Worm (Caenorhabditis elegans) whole organism, L1 larva: Measurements from ENCODE around the gene F47F2.3.

Experiments used
- C04F5.9 ChIP-seq: sonication (generic microtip); optimal IDR thresholded peaks from 2 replicates; lab custom pipeline; 2016; ENCODE audit warnings: missing genetic modification characterization, missing compliant biosample characterization
- F16B12.6 ChIP-seq: fragments of 150-350 bp; optimal IDR thresholded peaks from 2 replicates; lab custom pipeline; 2014; ENCODE audit warnings: missing biosample characterization, missing genetic modification characterization
- Y116A8C.19 ChIP-seq: sonication (generic microtip); optimal IDR thresholded peaks from 2 replicates; lab custom pipeline; 2016; ENCODE audit warnings: missing compliant biosample characterization, missing genetic modification characterization, borderline replicate concordance
- ceh-63 ChIP-seq: fragments of 200-800 bp; sonication (Bioruptor generic); optimal IDR thresholded peaks from 2 replicates; lab custom pipeline; 2018; ENCODE audit warnings: mild to moderate bottlenecking, missing genetic modification characterization, missing compliant biosample characterization
- ceh-8 ChIP-seq: fragments of 200-800 bp; sonication (Bioruptor generic); optimal IDR thresholded peaks from 2 replicates; lab custom pipeline; 2018; ENCODE audit warnings: mild to moderate bottlenecking, missing genetic modification characterization, moderate library complexity, missing compliant biosample characterization
- ceh-88 ChIP-seq: fragments of 200-800 bp; sonication (Bioruptor generic); IDR thresholded peaks from 2 replicates; pipeline ENCODE4 v1.3.6; 2022; ENCODE audit warnings: missing genetic modification characterization, missing compliant biosample characterization
- ceh-90 ChIP-seq: sonication (generic microtip); optimal IDR thresholded peaks from 2 replicates; lab custom pipeline; 2016; ENCODE audit warnings: missing genetic modification characterization, missing compliant biosample characterization
- dpl-1 ChIP-seq, 3 experiments: fragments of 150-350 bp in 2 of 3; sonication (generic microtip) in 1 of 3; optimal IDR thresholded peaks; 2 replicates each; lab custom pipeline; 2014 to 2017; ENCODE audit warnings: missing biosample characterization in 3 of 3, missing genetic modification characterization in 3 of 3, missing genetic modification reagents in 3 of 3
- dsc-1 ChIP-seq: sonication (generic microtip); optimal IDR thresholded peaks from 2 replicates; lab custom pipeline; 2016; ENCODE audit warnings: mild to moderate bottlenecking, missing genetic modification characterization, missing compliant biosample characterization
- efl-1 ChIP-seq, 4 experiments: fragments of 150-350 bp; optimal IDR thresholded peaks in 3 of 4; peaks in 1 of 4; 1 replicate in 1 of 4; 2 replicates in 3 of 4; lab custom pipeline; 2014; ENCODE audit warnings: missing biosample characterization in 2 of 4, missing genetic modification characterization in 2 of 4, missing genetic modification reagents in 2 of 4
- ets-5 ChIP-seq: fragments of 200-800 bp; sonication (Bioruptor generic); IDR thresholded peaks from 2 replicates; pipeline ENCODE4 v1.3.6; 2022; ENCODE audit warnings: missing genetic modification characterization, missing compliant biosample characterization
- fkh-8 ChIP-seq: sonication (generic microtip); optimal IDR thresholded peaks from 2 replicates; lab custom pipeline; 2016; ENCODE audit warnings: mild to moderate bottlenecking, missing genetic modification characterization, missing compliant biosample characterization
- grh-1 ChIP-seq: fragments of 200-800 bp; sonication (Bioruptor generic); IDR thresholded peaks from 2 replicates; pipeline ENCODE4 v1.3.6; 2022; ENCODE audit warnings: missing genetic modification reagents, missing genetic modification characterization, missing compliant biosample characterization
- isw-1 ChIP-seq: fragments of 200-800 bp; sonication (Bioruptor generic); IDR thresholded peaks from 2 replicates; pipeline ENCODE4 v1.3.6; 2022; ENCODE audit warnings: missing genetic modification characterization, missing compliant biosample characterization
- jun-1 ChIP-seq: fragments of 150-350 bp; optimal IDR thresholded peaks from 2 replicates; lab custom pipeline; 2014; ENCODE audit warnings: missing biosample characterization, missing genetic modification reagents, missing genetic modification characterization
- lin-14 ChIP-seq: fragments of 200-800 bp; sonication (Bioruptor generic); optimal IDR thresholded peaks from 2 replicates; lab custom pipeline; 2018; ENCODE audit warnings: mild to moderate bottlenecking, missing genetic modification characterization, moderate library complexity, missing compliant biosample characterization
- lin-15B ChIP-seq: fragments of 150-350 bp; sonication (generic microtip); optimal IDR thresholded peaks from 3 replicates; lab custom pipeline; 2014; ENCODE audit warnings: missing biosample characterization, missing genetic modification characterization
- lin-35 ChIP-seq, 2 experiments: fragments of 150-350 bp; optimal IDR thresholded peaks; 2 replicates each; lab custom pipeline; 2014; ENCODE audit warnings: missing biosample characterization in 2 of 2, missing genetic modification characterization in 2 of 2, missing genetic modification reagents in 2 of 2
- mep-1 ChIP-seq: fragments of 150-350 bp; optimal IDR thresholded peaks from 2 replicates; lab custom pipeline; 2014; ENCODE audit warnings: missing biosample characterization, missing genetic modification characterization
- nhr-20 ChIP-seq: sonication (generic microtip); optimal IDR thresholded peaks from 2 replicates; lab custom pipeline; 2016; ENCODE audit warnings: mild to moderate bottlenecking, missing genetic modification characterization, missing compliant biosample characterization
- nhr-28 ChIP-seq: fragments of 150-350 bp; optimal IDR thresholded peaks from 2 replicates; lab custom pipeline; 2014; ENCODE audit warnings: missing biosample characterization, missing genetic modification characterization
- nhr-76 ChIP-seq: sonication (generic microtip); optimal IDR thresholded peaks from 2 replicates; lab custom pipeline; 2017; ENCODE audit warnings: missing biosample characterization, missing genetic modification characterization
- nhr-77 ChIP-seq: fragments of 150-350 bp; optimal IDR thresholded peaks from 2 replicates; lab custom pipeline; 2014; ENCODE audit warnings: missing biosample characterization, missing genetic modification characterization
- nhr-84 ChIP-seq: sonication (generic microtip); optimal IDR thresholded peaks from 2 replicates; lab custom pipeline; 2017; ENCODE audit warnings: missing biosample characterization, missing genetic modification characterization
- nhr-90 ChIP-seq: sonication (generic microtip); optimal IDR thresholded peaks from 2 replicates; lab custom pipeline; 2016; ENCODE audit warnings: mild to moderate bottlenecking, missing genetic modification characterization, missing compliant biosample characterization; ENCODE audit not compliant: poor library complexity
- pag-3 ChIP-seq: sonication (generic microtip); optimal IDR thresholded peaks from 2 replicates; lab custom pipeline; 2017; ENCODE audit warnings: missing genetic modification characterization, mild to moderate bottlenecking, missing compliant biosample characterization, antibody characterized with exemption, borderline replicate concordance; ENCODE audit not compliant: insufficient read depth
- rnt-1 ChIP-seq: sonication (generic microtip); optimal IDR thresholded peaks from 2 replicates; lab custom pipeline; 2016; ENCODE audit warnings: mild to moderate bottlenecking, missing genetic modification characterization, moderate library complexity, missing compliant biosample characterization
- sup-37 ChIP-seq: fragments of 200-800 bp; sonication (Bioruptor generic); optimal IDR thresholded peaks from 2 replicates; lab custom pipeline; 2018; ENCODE audit warnings: mild to moderate bottlenecking, missing genetic modification characterization, missing compliant biosample characterization
- swsn-7 ChIP-seq: sonication (generic microtip); optimal IDR thresholded peaks from 2 replicates; lab custom pipeline; 2016; ENCODE audit warnings: missing genetic modification characterization, missing compliant biosample characterization
- tlp-1 ChIP-seq: fragments of 150-350 bp; optimal IDR thresholded peaks from 2 replicates; lab custom pipeline; 2014; ENCODE audit warnings: missing biosample characterization, missing genetic modification characterization
- unc-130 ChIP-seq: fragments of 150-350 bp; optimal IDR thresholded peaks from 2 replicates; lab custom pipeline; 2017; ENCODE audit warnings: missing biosample characterization, missing genetic modification characterization, inconsistent platforms
- unc-30 ChIP-seq: sonication (generic microtip); optimal IDR thresholded peaks from 2 replicates; lab custom pipeline; 2017; ENCODE audit warnings: missing biosample characterization, missing genetic modification characterization
- unc-62 ChIP-seq: fragments of 150-350 bp; optimal IDR thresholded peaks from 2 replicates; lab custom pipeline; 2014; ENCODE audit warnings: missing biosample characterization, missing genetic modification reagents, missing genetic modification characterization
- unc-86 ChIP-seq: sonication (generic microtip); optimal IDR thresholded peaks from 2 replicates; lab custom pipeline; 2016; ENCODE audit warnings: missing genetic modification characterization, missing compliant biosample characterization
- vab-15 ChIP-seq: sonication (generic microtip); optimal IDR thresholded peaks from 2 replicates; lab custom pipeline; 2017; ENCODE audit warnings: missing genotype, mild to moderate bottlenecking, missing genetic modification characterization, missing compliant biosample characterization
- zip-4 ChIP-seq: fragments of 200-800 bp; sonication (Bioruptor generic); optimal IDR thresholded peaks from 2 replicates; lab custom pipeline; 2018; ENCODE audit warnings: mild to moderate bottlenecking, missing genetic modification characterization, moderate library complexity, missing compliant biosample characterization
- ztf-4 ChIP-seq: fragments of 150-350 bp; optimal IDR thresholded peaks from 2 replicates; lab custom pipeline; 2014; ENCODE audit warnings: missing biosample characterization, missing genetic modification characterization

The F47F2.3 gene

DNA sequence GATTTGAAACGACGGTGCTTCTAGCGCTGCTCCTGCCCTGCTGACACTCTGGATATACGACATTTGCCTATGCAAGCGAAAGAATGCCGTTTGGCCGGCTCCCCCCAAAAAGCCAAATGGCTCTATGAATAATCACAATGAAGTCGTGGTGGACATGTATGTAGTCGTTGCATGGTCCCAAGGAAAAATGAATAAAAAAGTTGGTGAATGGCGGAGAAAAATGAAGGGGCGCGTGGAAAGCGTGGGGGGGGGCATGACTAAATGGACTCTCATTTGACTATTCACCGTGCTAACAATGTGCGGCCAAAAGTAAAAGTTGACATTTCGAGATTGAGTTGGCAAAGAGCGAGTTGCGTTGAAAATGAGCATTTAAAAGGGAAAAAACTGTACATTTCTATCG lies 36.0 kb downstream of the F47F2.3 start:
- TF ChIP-seq tlp-1 (tag; lab: Kevin White, UChicago) = no peak
- TF ChIP-seq vab-15 (tag; lab: Kevin White, UChicago) = no peak
- no peak for TF ChIP-seq unc-86 (tag; lab: Kevin White, UChicago)
- no peak for TF ChIP-seq mep-1 (tag; lab: Kevin White, UChicago)
- no peak for TF ChIP-seq nhr-77
- no peak for TF ChIP-seq C04F5.9 (tag; lab: Kevin White, UChicago)
- TF ChIP-seq dpl-1 (GFP tag; optimal IDR thresholded peaks at IDR 0.05; lab: Kevin White, UChicago) = no peak
- TF ChIP-seq nhr-76 = no peak
- TF ChIP-seq fkh-8 (tag; lab: Kevin White, UChicago) = no peak
- TF ChIP-seq isw-1 (GFP tag; lab: Robert Waterston, UW) = no peak
- TF ChIP-seq nhr-20 (tag; lab: Kevin White, UChicago) = no peak

DNA sequence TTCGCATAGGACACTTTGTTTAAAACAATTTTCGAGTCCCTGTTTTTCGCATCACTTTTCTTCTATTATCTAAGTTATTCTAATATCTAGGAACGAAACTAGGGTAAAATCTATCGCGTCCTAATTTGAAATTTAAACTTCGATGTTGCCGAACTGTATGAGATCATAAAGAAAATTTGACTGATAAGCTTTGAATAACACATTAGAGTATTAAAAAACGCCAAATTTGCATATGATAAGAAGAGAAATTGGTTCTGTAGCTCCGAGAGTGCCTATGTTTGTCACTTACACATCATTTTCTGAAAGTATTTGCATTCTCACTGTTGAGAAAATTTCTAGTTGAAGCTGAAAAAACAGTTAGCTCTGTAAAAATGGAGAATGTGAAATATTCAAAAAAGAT lies 37.1 kb downstream of the F47F2.3 start:
- no peak for TF ChIP-seq lin-14
- no peak for TF ChIP-seq Y116A8C.19 (tag; lab: Kevin White, UChicago)
- TF ChIP-seq dpl-1 (GFP tag; optimal IDR thresholded peaks at IDR 0.05; lab: Kevin White, UChicago) = no peak
- TF ChIP-seq jun-1 = no peak
- no peak for TF ChIP-seq nhr-84 (tag; lab: Kevin White, UChicago)
- TF ChIP-seq ceh-63 (GFP tag; lab: Kevin White, UChicago) = no peak
- no peak for TF ChIP-seq unc-30 (tag; lab: Kevin White, UChicago)
- TF ChIP-seq ztf-4 (tag; lab: Kevin White, UChicago) = no peak
- TF ChIP-seq sup-37 (GFP tag; lab: Kevin White, UChicago) = no peak
- no peak for TF ChIP-seq ets-5 (GFP tag; lab: Robert Waterston, UW)
- TF ChIP-seq nhr-90 (tag; lab: Kevin White, UChicago) = no peak
- no peak for TF ChIP-seq rnt-1 (tag; lab: Kevin White, UChicago)
- TF ChIP-seq lin-35 (GFP tag; optimal IDR thresholded peaks at IDR 0.05; lab: Kevin White, UChicago) = no peak
- TF ChIP-seq swsn-7 (tag; lab: Kevin White, UChicago) = no peak
- no peak for TF ChIP-seq nhr-28 (tag; lab: Kevin White, UChicago)
- no peak for TF ChIP-seq zip-4 (GFP tag; lab: Kevin White, UChicago)
- no peak for TF ChIP-seq ceh-90
- TF ChIP-seq ceh-8 = no peak
- no peak for TF ChIP-seq unc-62 (GFP tag; lab: Kevin White, UChicago)
- no peak for TF ChIP-seq dsc-1

DNA sequence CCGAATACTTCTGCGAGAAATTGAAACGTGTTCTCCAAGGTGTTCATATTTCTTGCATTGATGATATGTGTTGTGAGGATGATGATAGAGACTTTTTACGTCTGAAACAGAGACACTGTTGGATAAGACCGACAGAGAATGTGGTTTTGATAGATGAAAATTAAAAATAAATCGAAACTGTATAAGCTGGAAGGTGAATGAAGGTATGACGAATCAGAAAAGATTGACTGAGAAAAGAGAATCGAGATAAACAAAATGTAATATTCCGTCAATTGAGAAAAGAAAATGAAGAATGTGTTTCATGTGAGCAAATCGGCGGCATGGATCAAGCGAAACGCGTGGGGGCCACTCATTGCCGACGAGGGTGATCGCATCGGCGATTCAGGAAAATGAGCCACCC lies 37.8 kb downstream of the F47F2.3 start, which contains the start of gene ceh-18:
TSS of gene ceh-18 (minus strand) at position 101 of the 400 bp plus-strand sequence.
- TF ChIP-seq efl-1 (optimal IDR thresholded peaks at IDR 0.05; lab: Kevin White, UChicago) = no peak
- TF ChIP-seq efl-1 (GFP tag; optimal IDR thresholded peaks at IDR 0.05 in 1 of 2; lab: Kevin White, UChicago) = peak in 1 of 2 experiments; percentile 38
- no peak for TF ChIP-seq lin-15B
- TF ChIP-seq vab-15 (tag; lab: Kevin White, UChicago) = no peak
- TF ChIP-seq, all 84 proteins: peak for 1

DNA sequence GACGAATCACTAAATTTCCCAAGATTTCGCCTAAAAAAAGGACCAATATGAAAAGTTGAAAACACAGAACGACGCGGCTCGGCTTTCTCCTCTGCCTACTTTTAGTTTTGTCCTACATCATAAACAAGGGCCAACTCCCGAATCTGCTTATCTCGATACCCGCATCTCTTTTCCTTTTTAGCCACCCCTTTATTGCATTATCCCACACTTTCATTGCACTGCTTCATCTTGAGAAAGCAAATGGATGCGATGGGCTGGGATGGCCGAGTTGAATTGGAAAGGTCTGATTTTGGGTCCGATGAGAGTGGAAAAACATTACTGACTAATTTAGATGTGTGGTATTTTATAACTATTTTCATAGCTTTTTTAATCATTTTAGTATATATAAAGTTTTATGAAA lies 39.8 kb downstream of the F47F2.3 start:
- no peak for TF ChIP-seq pag-3 (tag; lab: Kevin White, UChicago)
- TF ChIP-seq efl-1 (optimal IDR thresholded peaks at IDR 0.05; lab: Kevin White, UChicago) = no peak
- peak in 1 of 2 experiments; percentile 17 for TF ChIP-seq efl-1 (GFP tag; optimal IDR thresholded peaks at IDR 0.05 in 1 of 2; lab: Kevin White, UChicago)
- no peak for TF ChIP-seq grh-1
- TF ChIP-seq lin-14 = peak; percentile 24
- TF ChIP-seq ceh-88 (GFP tag; lab: Robert Waterston, UW) = no peak
- no peak for TF ChIP-seq F16B12.6 (tag; lab: Kevin White, UChicago)
- no peak for TF ChIP-seq swsn-7 (tag; lab: Kevin White, UChicago)
- no peak for TF ChIP-seq ztf-4 (tag; lab: Kevin White, UChicago)
- no peak for TF ChIP-seq unc-130 (tag; lab: Kevin White, UChicago)
